Fruit fly (Drosophila melanogaster): Measurements from ENCODE around the gene Dnz1.

Dnz1 gene

DNA sequence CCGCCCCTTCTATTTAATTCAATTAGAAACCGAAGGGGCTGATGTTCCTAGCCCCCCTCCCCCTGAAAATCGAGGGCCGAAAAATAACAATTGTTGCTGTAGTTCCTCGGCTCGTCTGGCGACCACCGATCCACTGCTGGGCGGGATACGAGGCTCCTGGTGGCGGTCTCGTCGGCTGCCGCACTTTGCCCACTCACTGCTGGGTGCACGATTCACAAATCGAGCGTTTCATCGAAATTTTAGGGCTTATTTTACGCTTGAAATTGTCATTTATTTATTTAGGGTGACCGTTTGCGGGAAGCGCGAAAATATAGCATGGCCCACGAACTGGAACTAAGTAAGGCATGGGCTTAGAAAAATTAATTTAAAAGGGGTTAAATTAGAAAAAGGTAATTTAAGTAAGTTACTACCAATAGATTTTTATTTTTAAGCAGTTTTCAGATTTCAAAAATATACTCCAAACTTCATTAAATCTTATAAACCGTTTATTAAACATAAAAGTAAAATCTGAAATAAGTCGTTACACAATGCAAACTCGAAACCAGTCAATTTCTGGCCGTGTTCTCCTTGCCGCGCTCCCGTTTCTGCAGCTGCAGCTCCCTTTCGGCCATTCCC, at the start of gene Dnz1 (continued):
- TF ChIP-seq ac (GFP tag; optimal IDR thresholded peaks at IDR 0.05) (no peak), prd (optimal IDR thresholded peaks at IDR 0.05) (no peak), prd (GFP tag; IDR thresholded peaks at IDR 0.05) (peak; percentile 58; the same call in 2 of the 3 replicates), CG43689 (GFP tag; IDR thresholded peaks at IDR 0.05) (no peak), seq (GFP tag; IDR thresholded peaks at IDR 0.05) (no peak), slbo (GFP tag; IDR thresholded peaks at IDR 0.05) (peak; percentile 92), psq (GFP tag; optimal IDR thresholded peaks at IDR 0.05) (no peak), CG32532 (GFP tag; IDR thresholded peaks at IDR 0.05) (peak; percentile 74), BEAF-32 (GFP tag; optimal IDR thresholded peaks at IDR 0.05) (peak; percentile 5), Dp (GFP tag; optimal IDR thresholded peaks at IDR 0.05) (peak; percentile 1), gt (GFP tag; IDR thresholded peaks at IDR 0.05) (no peak), CG7987 (GFP tag; optimal IDR thresholded peaks at IDR 0.05) (peak; percentile 4), CG17361 (GFP tag; IDR thresholded peaks at IDR 0.05) (peak; percentile 64), Aef1 (GFP tag; IDR thresholded peaks at IDR 0.05) (peak; percentile 27; the same call in 2 of the 3 replicates), vvl (GFP tag; IDR thresholded peaks at IDR 0.05) (peak; percentile 86), CG2199 (GFP tag; IDR thresholded peaks at IDR 0.05) (no peak), Mad (GFP tag; optimal IDR thresholded peaks at IDR 0.05) (no peak), Meics (GFP tag; optimal IDR thresholded peaks at IDR 0.05) (peak; percentile 53), CG14441 (GFP tag; IDR thresholded peaks at IDR 0.05) (no peak), Dip2 (GFP tag; IDR thresholded peaks at IDR 0.05) (no peak), btn (GFP tag; optimal IDR thresholded peaks at IDR 0.05) (no peak), da (GFP tag; optimal IDR thresholded peaks at IDR 0.05) (no peak), bigmax (GFP tag; optimal IDR thresholded peaks at IDR 0.05) (no peak), CG30431 (GFP tag; optimal IDR thresholded peaks at IDR 0.05) (no peak), tna (GFP tag; IDR thresholded peaks at IDR 0.05; ENCODE audit: partially characterized antibody) (no peak), CG10565 (GFP tag; optimal IDR thresholded peaks at IDR 0.05) (no peak), Hmr (GFP tag; optimal IDR thresholded peaks at IDR 0.05) (peak; percentile 61), bsh (GFP tag; optimal IDR thresholded peaks at IDR 0.05) (peak in 1 of 2 experiments; percentile 39), CG9817 (tag; optimal IDR thresholded peaks at IDR 0.05) (peak; percentile 28), CG31365 (tag; optimal IDR thresholded peaks at IDR 0.05) (no peak), CG30020 (tag; optimal IDR thresholded peaks at IDR 0.05) (peak; percentile 14), fd96Cb (tag; optimal IDR thresholded peaks at IDR 0.05) (no peak), CG30403 (GFP tag; optimal IDR thresholded peaks at IDR 0.05) (peak; percentile 69), CrebB (tag; optimal IDR thresholded peaks at IDR 0.05) (no peak), Xrp1 (GFP tag; IDR thresholded peaks at IDR 0.05) (peak; percentile 60), CG6175 (GFP tag; IDR thresholded peaks at IDR 0.05) (no peak), CG11504 (tag; optimal IDR thresholded peaks at IDR 0.05) (peak; percentile 58), sens-2 (GFP tag; IDR thresholded peaks at IDR 0.05) (0 out of 2 replicates have a peak, but pooled peaks have one; percentile 25), CG9215 (GFP tag; IDR thresholded peaks at IDR 0.05) (peak; percentile 36; the same call in 1 of the 2 replicates), Optix (GFP tag; IDR thresholded peaks at IDR 0.05) (peak; percentile 46; the same call in 1 of the 3 replicates), CG9727 (GFP tag; optimal IDR thresholded peaks at IDR 0.05) (peak; percentile 43), yki (optimal IDR thresholded peaks at IDR 0.05) (no peak), CG6683 (GFP tag; optimal IDR thresholded peaks at IDR 0.05) (no peak), Hey (tag; optimal IDR thresholded peaks at IDR 0.05) (no peak), CG14965 (GFP tag; optimal IDR thresholded peaks at IDR 0.05; ENCODE audit: borderline replicate concordance) (no peak), CG9609 (GFP tag; optimal IDR thresholded peaks at IDR 0.05) (no peak), lbe (GFP tag; optimal IDR thresholded peaks at IDR 0.05) (no peak), CG4328 (GFP tag; optimal IDR thresholded peaks at IDR 0.05) (peak; percentile 16), ap (GFP tag; IDR thresholded peaks at IDR 0.05) (no peak; the same call in 1 of the 2 replicates), CG8290 (GFP tag; optimal IDR thresholded peaks at IDR 0.05) (no peak), CG8290 (tag; optimal IDR thresholded peaks at IDR 0.05) (no peak)
